Worm (Caenorhabditis elegans): ENCODE measurements around the gene Y7A5A.24.
A peak's percentile ranks its signal among the peaks of the same experiment; 100 is the strongest.

Y7A5A.24 gene

DNA sequence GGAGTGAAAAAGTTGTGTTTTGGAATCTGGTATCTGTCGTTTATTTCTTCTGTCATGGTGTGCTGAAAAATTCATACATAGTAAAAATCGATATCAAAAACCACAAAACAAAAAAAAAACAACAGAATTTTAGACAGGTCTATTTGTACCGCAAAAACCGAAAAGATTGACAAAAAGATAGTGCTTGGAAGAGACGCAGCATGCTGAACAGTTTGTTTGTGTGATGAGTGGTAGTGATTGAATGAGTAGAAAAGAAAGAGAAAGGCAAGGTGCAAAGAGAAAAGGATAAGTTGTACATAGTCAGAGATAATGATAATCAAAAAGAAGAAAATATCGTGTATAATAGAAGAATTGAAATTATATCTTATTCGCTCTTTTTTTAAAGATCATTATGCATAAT lies 9.3 kb downstream of the Y7A5A.24 start, which contains the start of gene Y7A5A.2:
TSS of gene Y7A5A.2 (minus strand) at position 62 of the 400 bp plus-strand sequence.
- no peak for TF ChIP-seq nhr-28 (tag; optimal IDR thresholded peaks at IDR 0.05)
- TF ChIP-seq ceh-28 (tag; optimal IDR thresholded peaks at IDR 0.05): peak; percentile 6
- TF ChIP-seq elt-2 (tag; optimal IDR thresholded peaks at IDR 0.05): no peak
- TF ChIP-seq ztf-4 (tag; optimal IDR thresholded peaks at IDR 0.05): no peak
- TF ChIP-seq nhr-237 (tag; optimal IDR thresholded peaks at IDR 0.05): no peak
- TF ChIP-seq nhr-25 (tag; optimal IDR thresholded peaks at IDR 0.05): no peak

DNA sequence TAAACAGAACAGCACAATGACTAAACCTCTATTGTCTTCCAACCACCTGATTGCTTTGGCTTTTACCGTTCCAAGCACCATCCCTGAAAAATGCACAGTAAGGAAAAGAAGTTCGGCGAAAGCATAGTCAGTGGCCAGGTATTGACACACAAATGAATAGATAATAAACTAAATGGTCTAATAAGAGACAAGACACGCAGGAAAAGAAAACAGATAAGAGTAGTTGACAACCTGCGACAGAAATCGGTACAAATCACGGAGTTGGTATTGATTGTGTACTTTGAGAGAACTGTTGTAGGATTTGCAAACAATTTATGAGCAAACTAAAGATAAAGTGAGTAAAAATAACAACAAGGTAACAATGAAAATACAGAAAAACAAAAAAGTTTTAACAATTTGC lies 10.5 kb downstream of the Y7A5A.24 start, which contains the start of gene Y7A5A.1:
TSS of gene Y7A5A.1 (minus strand) at position 83 of the 400 bp plus-strand sequence.
- TF ChIP-seq nhr-23 (tag; optimal IDR thresholded peaks at IDR 0.05): no peak
- TF ChIP-seq pqm-1 (tag; optimal IDR thresholded peaks at IDR 0.05): peak; percentile 53
- TF ChIP-seq snpc-4 (tag; optimal IDR thresholded peaks at IDR 0.05): no peak
- TF ChIP-seq sea-2 (GFP tag; optimal IDR thresholded peaks at IDR 0.05): no peak
- no peak for TF ChIP-seq nhr-76 (tag; optimal IDR thresholded peaks at IDR 0.05)
- peak; percentile 64 for TF ChIP-seq elt-2 (tag; optimal IDR thresholded peaks at IDR 0.05)
- peak; percentile 65 for TF ChIP-seq pha-4 (tag; optimal IDR thresholded peaks at IDR 0.05)

DNA sequence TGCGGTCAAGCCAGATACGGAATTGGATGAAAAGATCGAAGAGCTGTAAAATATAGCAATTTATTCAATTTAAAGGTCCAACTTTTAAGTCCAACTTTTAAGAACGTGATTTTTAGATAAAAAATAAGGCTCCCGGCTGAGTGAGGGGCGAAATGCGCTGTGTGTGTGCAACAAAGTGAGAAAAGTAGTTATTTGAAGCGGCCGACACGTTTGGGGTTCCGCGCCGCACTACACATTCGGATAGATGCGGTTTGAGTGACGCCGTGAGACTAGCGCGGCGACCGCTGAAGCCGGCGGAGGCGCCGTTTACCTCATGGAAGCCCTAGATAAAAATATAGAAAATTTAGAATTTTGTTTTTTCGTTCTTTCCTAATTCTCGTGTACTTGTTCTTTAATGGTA lies 11.1 kb downstream of the Y7A5A.24 start:
- TF ChIP-seq ceh-16 (tag; optimal IDR thresholded peaks at IDR 0.05): no peak
- TF ChIP-seq lin-15B (tag; optimal IDR thresholded peaks at IDR 0.05): no peak
- TF ChIP-seq jun-1 (tag; optimal IDR thresholded peaks at IDR 0.05): no peak
- no peak for TF ChIP-seq nhr-28 (tag; optimal IDR thresholded peaks at IDR 0.05)
- TF ChIP-seq ceh-28 (tag; optimal IDR thresholded peaks at IDR 0.05): no peak
- TF ChIP-seq hmg-11 (tag; optimal IDR thresholded peaks at IDR 0.05): no peak
- no peak for TF ChIP-seq unc-39 (tag; optimal IDR thresholded peaks at IDR 0.05)
- TF ChIP-seq elt-2 (tag; optimal IDR thresholded peaks at IDR 0.05): no peak
- no peak for TF ChIP-seq zag-1 (tag; optimal IDR thresholded peaks at IDR 0.05)
- TF ChIP-seq nhr-25 (tag; optimal IDR thresholded peaks at IDR 0.05): no peak
- no peak for TF ChIP-seq aly-2 (tag; optimal IDR thresholded peaks at IDR 0.05)
- no peak for TF ChIP-seq egl-27 (tag; optimal IDR thresholded peaks at IDR 0.05)
- TF ChIP-seq mdl-1 (tag; optimal IDR thresholded peaks at IDR 0.05): no peak
- TF ChIP-seq ceh-82 (tag; optimal IDR thresholded peaks at IDR 0.05): no peak
- no peak for TF ChIP-seq mml-1 (tag; optimal IDR thresholded peaks at IDR 0.05)
- no peak for TF ChIP-seq pha-4 (tag; optimal IDR thresholded peaks at IDR 0.05)
- TF ChIP-seq ceh-9 (tag; optimal IDR thresholded peaks at IDR 0.05): no peak
- no peak for TF ChIP-seq elt-1 (tag; optimal IDR thresholded peaks at IDR 0.05)
- no peak for TF ChIP-seq egl-5 (tag; optimal IDR thresholded peaks at IDR 0.05)

DNA sequence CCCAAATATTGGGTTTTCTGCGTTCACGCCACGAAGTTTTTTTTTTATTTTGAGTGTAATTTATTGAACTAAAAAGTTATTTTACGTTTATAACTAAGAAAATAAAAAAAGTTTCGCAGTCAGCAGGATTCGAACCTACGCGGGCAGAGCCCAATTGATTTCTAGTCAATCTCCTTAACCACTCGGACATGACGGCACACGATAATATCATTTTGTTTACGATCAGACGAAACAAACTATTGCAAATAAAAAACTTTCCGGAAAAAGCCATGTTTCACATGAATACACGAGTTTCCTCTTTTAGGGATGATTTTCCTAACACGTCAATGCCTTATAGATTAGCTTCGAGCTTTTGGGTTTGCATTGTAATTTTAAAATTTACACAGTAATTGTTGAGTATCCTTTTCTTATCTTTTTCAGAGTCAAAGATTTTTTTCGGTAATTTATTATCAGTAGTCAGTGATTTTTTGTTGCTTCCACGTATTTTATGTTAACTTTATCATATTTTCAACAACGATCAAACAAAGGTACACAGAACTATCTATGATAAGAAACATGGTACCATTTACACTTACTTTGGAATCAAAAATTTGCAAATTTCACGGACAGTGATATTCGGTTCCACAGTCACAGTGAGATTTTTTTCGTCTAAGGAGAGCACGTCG lies 11.9 kb downstream of the Y7A5A.24 start:
- no peak for TF ChIP-seq mdl-1 (tag; optimal IDR thresholded peaks at IDR 0.05)
- peak; percentile 22 for TF ChIP-seq pqm-1 (tag; optimal IDR thresholded peaks at IDR 0.05)
- TF ChIP-seq elt-2 (tag; optimal IDR thresholded peaks at IDR 0.05): peak; percentile 68

DNA sequence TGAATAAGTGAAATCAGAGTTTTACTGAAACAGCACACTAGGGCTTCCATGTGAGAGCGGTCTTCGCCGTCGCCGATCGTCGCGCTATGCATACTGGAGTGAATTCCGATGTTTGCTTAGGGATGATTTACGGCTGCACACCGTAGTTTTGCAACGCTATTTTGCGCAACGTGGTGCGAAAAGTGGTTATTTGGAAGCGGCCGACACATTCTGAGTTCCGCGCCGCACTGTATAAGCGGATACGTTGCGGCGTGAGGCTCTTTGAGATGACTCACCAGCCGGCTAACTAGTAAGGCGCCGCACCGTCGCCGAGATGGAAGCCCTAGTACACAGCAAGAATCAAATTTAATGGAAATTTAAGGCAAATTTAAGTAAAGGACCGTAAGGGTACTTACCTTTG lies 13.4 kb downstream of the Y7A5A.24 start:
- TF ChIP-seq ZK546.5 (tag; optimal IDR thresholded peaks at IDR 0.05) (no peak), lsy-12 (tag; optimal IDR thresholded peaks at IDR 0.05) (no peak), ceh-9 (tag; optimal IDR thresholded peaks at IDR 0.05) (no peak), pha-4 (tag; optimal IDR thresholded peaks at IDR 0.05) (no peak), unc-62 (GFP tag; optimal IDR thresholded peaks at IDR 0.05) (no peak), mml-1 (tag; optimal IDR thresholded peaks at IDR 0.05) (no peak)

DNA sequence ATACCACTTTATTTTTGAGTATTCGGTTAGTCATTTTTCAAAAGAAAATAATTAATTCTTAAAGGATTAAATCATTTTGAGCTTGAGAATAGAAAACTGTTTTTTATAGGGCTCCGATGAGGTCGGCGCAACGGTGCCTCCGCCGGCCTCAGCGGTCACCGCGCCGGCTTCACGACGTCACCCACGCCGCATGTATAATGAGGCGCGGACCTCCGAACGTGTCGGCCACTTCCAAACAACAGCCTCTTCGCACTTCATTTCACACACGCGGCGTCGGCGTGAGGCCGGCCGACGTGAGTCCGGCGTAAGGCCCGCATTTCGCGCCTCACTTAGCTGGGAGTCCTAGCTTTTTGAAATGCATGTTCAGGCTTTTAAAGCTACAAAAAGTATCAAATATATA lies 15.1 kb downstream of the Y7A5A.24 start:
- no peak for TF ChIP-seq ama-1 (optimal IDR thresholded peaks at IDR 0.05)
- no peak for TF ChIP-seq elt-1 (tag; optimal IDR thresholded peaks at IDR 0.05)
- TF ChIP-seq mdl-1 (tag; optimal IDR thresholded peaks at IDR 0.05): no peak
- no peak for TF ChIP-seq nhr-76 (tag; optimal IDR thresholded peaks at IDR 0.05)
- no peak for TF ChIP-seq skn-1 (tag; optimal IDR thresholded peaks at IDR 0.05)
- no peak for TF ChIP-seq mml-1 (tag; optimal IDR thresholded peaks at IDR 0.05)
- no peak for TF ChIP-seq eor-1 (tag; optimal IDR thresholded peaks at IDR 0.05)
- TF ChIP-seq unc-62 (GFP tag; optimal IDR thresholded peaks at IDR 0.05): no peak
- TF ChIP-seq lsy-12 (tag; optimal IDR thresholded peaks at IDR 0.05): no peak
- TF ChIP-seq nhr-67 (tag; optimal IDR thresholded peaks at IDR 0.05): no peak
- no peak for TF ChIP-seq nhr-12 (tag; optimal IDR thresholded peaks at IDR 0.05)
- no peak for TF ChIP-seq fos-1 (tag; optimal IDR thresholded peaks at IDR 0.05)
- no peak for TF ChIP-seq aly-2 (tag; optimal IDR thresholded peaks at IDR 0.05)
